Worm (Caenorhabditis elegans): Measurements from ENCODE around the gene C06H5.8.

ce11 chrV:17891317-17891716 lies 27.5 kb upstream of the C06H5.8 start:
- TF ChIP-seq W03F9.2 (tag; optimal IDR thresholded peaks at IDR 0.05) (no peak), him-1 (tag; optimal IDR thresholded peaks at IDR 0.05) (no peak)
